Worm (Caenorhabditis elegans): ENCODE results near the gene hex-3.

Gene hex-3

ce11 chrIII:10870161-10870560, 21.1 kb downstream of the hex-3 start:
- TF ChIP-seq unc-62 (GFP tag; optimal IDR thresholded peaks at IDR 0.05): no peak

ce11 chrIII:10870814-10871213, 21.8 kb downstream of the hex-3 start:
- no peak for TF ChIP-seq unc-62 (GFP tag; optimal IDR thresholded peaks at IDR 0.05)

- TF ChIP-seq unc-62 (GFP tag; optimal IDR thresholded peaks at IDR 0.05): no peak
Observed at ce11 chrIII:10875132-10875531, 26.1 kb downstream of the hex-3 start, which contains the start of gene C44B9.2. Gene C44B9.2, plus strand, starts transcription at chrIII:10875432.

- TF ChIP-seq unc-62 (GFP tag; optimal IDR thresholded peaks at IDR 0.05): no peak
Observed at ce11 chrIII:10877542-10877941, 28.5 kb downstream of the hex-3 start.

ce11 chrIII:10880083-10880482, 31.1 kb downstream of the hex-3 start, which contains the start of gene C44B9.3:
Gene C44B9.3, minus strand, starts transcription at chrIII:10880183.
- no peak for TF ChIP-seq unc-62 (GFP tag; optimal IDR thresholded peaks at IDR 0.05)

DNA sequence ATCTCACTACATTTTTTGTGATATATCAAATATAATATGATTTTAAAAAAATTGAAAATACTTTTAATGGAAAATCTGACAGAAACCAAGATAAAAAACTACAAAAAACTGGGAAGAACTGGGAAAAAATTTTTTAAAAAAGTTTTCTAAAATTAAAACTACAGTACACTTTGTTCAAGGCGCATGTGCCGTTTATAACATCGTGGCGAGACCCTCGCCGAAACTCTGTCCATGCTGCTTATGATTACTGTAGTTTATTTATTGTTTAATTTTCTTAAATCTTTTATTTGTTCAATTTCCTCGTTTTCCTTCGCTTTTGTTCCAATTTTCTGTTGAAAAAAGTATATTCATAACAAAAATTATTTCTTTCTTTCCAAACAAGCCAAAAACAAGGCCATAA, 32.4 kb downstream of the hex-3 start, which contains the start of gene athp-1:
Gene athp-1 (plus strand): TSS at position 305 of the 400 bp plus-strand sequence.
- no peak for TF ChIP-seq unc-62 (GFP tag; optimal IDR thresholded peaks at IDR 0.05)

- no peak for TF ChIP-seq unc-62 (GFP tag; optimal IDR thresholded peaks at IDR 0.05)
Observed at ce11 chrIII:10881996-10882395, 33.0 kb downstream of the hex-3 start.

DNA sequence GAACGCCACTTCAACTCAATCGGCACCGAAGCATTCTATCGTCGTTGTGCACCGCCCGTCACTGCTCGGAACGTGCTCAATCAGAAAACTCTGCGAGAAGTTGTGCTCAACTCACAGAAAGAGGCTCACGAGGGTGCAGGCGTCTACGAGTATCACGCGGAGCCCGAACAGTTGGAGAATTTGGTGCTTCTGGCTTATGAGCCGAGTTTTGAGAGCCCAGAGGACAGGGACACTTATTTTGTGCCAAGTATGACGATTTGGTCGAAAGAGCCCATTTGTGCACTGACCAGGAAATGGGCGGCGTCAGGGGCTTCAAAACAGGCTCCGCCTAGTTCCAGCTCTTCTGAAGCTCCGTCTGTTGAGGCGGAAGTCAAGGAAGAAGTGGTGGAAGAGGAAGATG, 39.8 kb downstream of the hex-3 start:
- no peak for TF ChIP-seq unc-62 (GFP tag; optimal IDR thresholded peaks at IDR 0.05)

ce11 chrIII:10894220-10894619, 45.2 kb downstream of the hex-3 start, which contains the start of gene fbxb-87:
Gene fbxb-87, plus strand, starts transcription at chrIII:10894520.
- no peak for TF ChIP-seq unc-62 (GFP tag; optimal IDR thresholded peaks at IDR 0.05)

- no peak for TF ChIP-seq unc-62 (GFP tag; optimal IDR thresholded peaks at IDR 0.05)
Observed at ce11 chrIII:10895817-10896413, 46.9 kb downstream of the hex-3 start, which contains the start of gene com-1. Gene com-1, plus strand, starts transcription at chrIII:10896363.

ce11 chrIII:10902341-10902740, 53.3 kb downstream of the hex-3 start, which contains the start of gene unc-119:
Gene unc-119, plus strand, starts transcription at chrIII:10902641.
- no peak for TF ChIP-seq unc-62 (GFP tag; optimal IDR thresholded peaks at IDR 0.05)

ce11 chrIII:10903009-10903609, 54.1 kb downstream of the hex-3 start:
- no peak for TF ChIP-seq unc-62 (GFP tag; optimal IDR thresholded peaks at IDR 0.05)

- TF ChIP-seq unc-62 (GFP tag; optimal IDR thresholded peaks at IDR 0.05): no peak
Observed at ce11 chrIII:10904320-10904961, 55.4 kb downstream of the hex-3 start.

DNA sequence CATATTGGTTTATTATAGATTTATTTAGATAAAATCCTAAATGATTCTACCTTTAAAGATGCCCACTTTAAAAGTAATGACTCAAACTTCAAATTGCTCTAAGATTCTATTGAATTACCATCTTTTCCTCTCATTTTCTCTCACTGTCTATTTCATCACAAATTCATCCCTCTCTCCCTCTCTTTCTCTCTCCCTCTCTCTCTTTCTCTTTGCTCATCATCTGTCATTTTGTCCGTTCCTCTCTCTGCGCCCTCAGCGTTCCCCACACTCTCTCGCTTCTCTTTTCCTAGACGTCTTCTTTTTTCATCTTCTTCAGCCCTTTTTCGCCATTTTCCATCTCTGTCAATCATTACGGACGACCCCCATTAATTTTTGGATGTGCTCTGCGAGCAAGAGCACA, 56.1 kb downstream of the hex-3 start:
- TF ChIP-seq unc-62 (GFP tag; optimal IDR thresholded peaks at IDR 0.05): no peak
